Worm (Caenorhabditis elegans) whole organism, late embryonic: ENCODE measurements around the gene shc-2.

ENCODE experiments used
- ceh-30 ChIP-seq: fragments of 150-350 bp; optimal IDR thresholded peaks from 2 replicates; lab custom pipeline; 2014; ENCODE audit warnings: missing biosample characterization, missing genetic modification characterization
- syd-9 ChIP-seq: sonication (generic microtip); optimal IDR thresholded peaks from 2 replicates; lab custom pipeline; 2016; ENCODE audit warnings: mild to moderate bottlenecking, missing genetic modification characterization, moderate library complexity, missing compliant biosample characterization

DNA sequence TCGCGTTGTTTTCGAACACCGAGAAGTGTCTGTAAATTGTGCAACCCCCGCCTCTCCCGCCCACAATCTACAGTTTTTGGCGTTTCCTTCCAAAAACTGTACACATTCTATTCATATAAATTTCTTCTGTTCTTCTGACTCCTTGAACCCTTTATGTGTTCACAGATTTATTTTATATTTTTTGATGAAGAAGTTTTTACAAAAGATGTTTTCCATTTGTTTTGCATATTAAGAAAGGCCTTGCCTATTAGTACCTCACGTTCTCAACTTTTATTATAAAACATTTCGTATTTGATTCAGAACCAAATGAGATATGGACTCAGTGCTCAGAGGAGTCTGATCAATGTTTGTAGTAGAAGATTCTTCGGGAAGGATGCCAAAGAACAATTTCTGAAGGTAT is 15.7 kb upstream of the shc-2 start, which contains the start of gene ndx-3:
- TF ChIP-seq syd-9 (tag; lab: Kevin White, UChicago) = no peak
- no peak for TF ChIP-seq ceh-30
